Worm (Caenorhabditis elegans): ENCODE measurements around the gene F01D5.6.

ce11 chrII:14038331-14038730 is 32.0 kb downstream of the F01D5.6 start:
- TF ChIP-seq mdl-1 (tag; optimal IDR thresholded peaks at IDR 0.05) (no peak), spr-3 (GFP tag; optimal IDR thresholded peaks at IDR 0.05) (no peak), zfp-2 (tag; optimal IDR thresholded peaks at IDR 0.05) (no peak), attf-4 (tag; optimal IDR thresholded peaks at IDR 0.05) (no peak), skn-1 (tag; optimal IDR thresholded peaks at IDR 0.05) (no peak), ztf-11 (tag; optimal IDR thresholded peaks at IDR 0.05) (no peak), F44E2.7 (GFP tag; IDR thresholded peaks at IDR 0.05) (no peak), lin-15B (tag; optimal IDR thresholded peaks at IDR 0.05) (no peak), nhr-76 (tag; optimal IDR thresholded peaks at IDR 0.05) (no peak), lin-39 (tag; optimal IDR thresholded peaks at IDR 0.05) (no peak), fos-1 (tag; optimal IDR thresholded peaks at IDR 0.05) (no peak), zag-1 (tag; optimal IDR thresholded peaks at IDR 0.05) (no peak), dmd-8 (GFP tag; IDR thresholded peaks at IDR 0.05) (no peak), zfp-3 (GFP tag; conservative IDR thresholded peaks at IDR 0.05) (no peak)

All from whole organism, L4 larva.